Fruit fly (Drosophila melanogaster): ENCODE measurements around the gene CG4598.

Gene CG4598

DNA sequence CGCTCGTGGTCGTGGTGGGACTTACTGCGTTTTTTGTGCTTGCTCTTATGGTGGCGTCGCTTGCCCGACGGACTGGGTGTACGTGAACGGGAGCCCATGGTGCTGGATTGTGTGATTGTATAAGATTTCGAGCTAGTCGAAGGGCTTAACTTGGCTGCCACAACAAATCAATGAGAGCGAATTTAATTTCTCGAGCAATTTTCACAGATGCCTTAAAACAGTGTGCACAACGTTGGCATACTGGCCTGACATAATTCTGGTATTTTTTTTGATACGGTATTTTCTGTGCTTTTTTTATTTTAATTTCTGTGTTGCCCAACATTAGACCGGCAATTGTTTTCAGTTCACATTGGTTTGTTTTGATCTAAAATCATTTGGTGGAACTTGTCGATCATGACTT is 19.5 kb downstream of the CG4598 start, which contains the start of gene Arglu1 (continued):
- TF ChIP-seq Dad (GFP tag; optimal IDR thresholded peaks at IDR 0.05) = peak; percentile 5
- TF ChIP-seq CG10267 (tag; optimal IDR thresholded peaks at IDR 0.05) = peak; percentile 86
- TF ChIP-seq CG2712 (tag; optimal IDR thresholded peaks at IDR 0.05) = peak; percentile 28
- peak; percentile 28; the same call in 1 of the 3 replicates for TF ChIP-seq tgo (GFP tag; IDR thresholded peaks at IDR 0.05)
- no peak for TF ChIP-seq Adf1 (GFP tag; IDR thresholded peaks at IDR 0.05)
- TF ChIP-seq CG3838 (GFP tag; optimal IDR thresholded peaks at IDR 0.05) = no peak
- peak; percentile 46 for TF ChIP-seq CG2120 (GFP tag; optimal IDR thresholded peaks at IDR 0.05)
- TF ChIP-seq CG12071 (GFP tag; optimal IDR thresholded peaks at IDR 0.05) = no peak
- peak; percentile 6 for TF ChIP-seq BEAF-32 (GFP tag; optimal IDR thresholded peaks at IDR 0.05)
- TF ChIP-seq pho (GFP tag; optimal IDR thresholded peaks at IDR 0.05) = peak; percentile 15
- no peak for TF ChIP-seq Usf (GFP tag; optimal IDR thresholded peaks at IDR 0.05)
- no peak for TF ChIP-seq az2 (GFP tag; optimal IDR thresholded peaks at IDR 0.05)
- peak; percentile 26; the same call in 1 of the 2 replicates for TF ChIP-seq lmd (GFP tag; IDR thresholded peaks at IDR 0.05)
- peak in 1 of 2 experiments; percentile 41 for TF ChIP-seq crp (GFP tag; optimal IDR thresholded peaks at IDR 0.05)
- TF ChIP-seq jumu (GFP tag; optimal IDR thresholded peaks at IDR 0.05) = peak; percentile 26
- TF ChIP-seq lab (GFP tag; optimal IDR thresholded peaks at IDR 0.05) = peak; percentile 33
- no peak for TF ChIP-seq CG10321 (GFP tag; IDR thresholded peaks at IDR 0.05)
- no peak for TF ChIP-seq CTCF (GFP tag; optimal IDR thresholded peaks at IDR 0.05)
- TF ChIP-seq vvl (GFP tag; IDR thresholded peaks at IDR 0.05) = 0 out of 2 replicates have a peak, but pooled peaks have one; percentile 35
- TF ChIP-seq CG3163 (GFP tag; optimal IDR thresholded peaks at IDR 0.05) = peak; percentile 14
- peak in 1 of 2 experiments; percentile 6 for TF ChIP-seq Hr51 (GFP tag; optimal IDR thresholded peaks at IDR 0.05)
- TF ChIP-seq Dll (GFP tag; IDR thresholded peaks at IDR 0.05; ENCODE audit: partially characterized antibody) = 0 out of 4 replicates have a peak, but pooled peaks have one; percentile 31
- peak; percentile 66 for TF ChIP-seq CG9797 (GFP tag; optimal IDR thresholded peaks at IDR 0.05)
- no peak for TF ChIP-seq tap (tag; optimal IDR thresholded peaks at IDR 0.05)
- no peak for TF ChIP-seq CG8924 (tag; optimal IDR thresholded peaks at IDR 0.05)
- 0 out of 3 replicates have a peak, but pooled peaks have one; percentile 25 for TF ChIP-seq row (GFP tag; IDR thresholded peaks at IDR 0.05)
- no peak for TF ChIP-seq hkb (optimal IDR thresholded peaks at IDR 0.05)
- peak; percentile 28; the same call in 1 of the 2 replicates for TF ChIP-seq hkb (GFP tag; IDR thresholded peaks at IDR 0.05)
- peak; percentile 53 for TF ChIP-seq mam (GFP tag; optimal IDR thresholded peaks at IDR 0.05)
- TF ChIP-seq eyg (GFP tag; optimal IDR thresholded peaks at IDR 0.05) = peak; percentile 25
- 0 out of 2 replicates have a peak, but pooled peaks have one; percentile 15 for TF ChIP-seq Xrp1 (GFP tag; IDR thresholded peaks at IDR 0.05)
- peak; percentile 34; the same call in 1 of the 2 replicates for TF ChIP-seq NFAT (GFP tag; IDR thresholded peaks at IDR 0.05)
- no peak for TF ChIP-seq CG11695 (GFP tag; IDR thresholded peaks at IDR 0.05)
- peak; percentile 57; the same call in 1 of the 3 replicates for TF ChIP-seq Dbx (GFP tag; IDR thresholded peaks at IDR 0.05)
- peak; percentile 38 for TF ChIP-seq HmgZ (tag; optimal IDR thresholded peaks at IDR 0.05)
- no peak for TF ChIP-seq CG18619 (GFP tag; optimal IDR thresholded peaks at IDR 0.05)
- TF ChIP-seq shn (GFP tag; optimal IDR thresholded peaks at IDR 0.05) = no peak
- TF ChIP-seq CG10431 (GFP tag; optimal IDR thresholded peaks at IDR 0.05) = no peak
- TF ChIP-seq Rfx (GFP tag; IDR thresholded peaks at IDR 0.05) = peak; percentile 61
- TF ChIP-seq Sry-β (GFP tag; optimal IDR thresholded peaks at IDR 0.05) = no peak
- peak; percentile 37 for TF ChIP-seq CG33213 (GFP tag; optimal IDR thresholded peaks at IDR 0.05)
- peak; percentile 3 for TF ChIP-seq lilli (GFP tag; optimal IDR thresholded peaks at IDR 0.05)
- no peak for TF ChIP-seq pan (optimal IDR thresholded peaks at IDR 0.05)
- TF ChIP-seq pan (GFP tag; optimal IDR thresholded peaks at IDR 0.05 in 1 of 2, IDR thresholded peaks at IDR 0.05 in 1 of 2) = peak in 1 of 2 experiments; percentile 41
- TF ChIP-seq CG9932 (GFP tag; IDR thresholded peaks at IDR 0.05) = peak; percentile 69
- no peak for TF ChIP-seq CG1024 (GFP tag; IDR thresholded peaks at IDR 0.05)
- TF ChIP-seq NfI (GFP tag; optimal IDR thresholded peaks at IDR 0.05) = peak; percentile 26
- TF ChIP-seq CG11456 (GFP tag; IDR thresholded peaks at IDR 0.05) = peak; percentile 63; the same call in 1 of the 3 replicates
- TF ChIP-seq CG18011 (GFP tag; optimal IDR thresholded peaks at IDR 0.05) = peak; percentile 14
- peak; percentile 78 for TF ChIP-seq CG15514 (GFP tag; optimal IDR thresholded peaks at IDR 0.05)
- TF ChIP-seq sob (GFP tag; IDR thresholded peaks at IDR 0.05) = peak; percentile 57; the same call in 1 of the 2 replicates
- TF ChIP-seq ssp (GFP tag; IDR thresholded peaks at IDR 0.05) = 0 out of 2 replicates have a peak, but pooled peaks have one; percentile 18

All from whole organism, embryonic.